Fruit fly (Drosophila melanogaster): ENCODE measurements around the gene CG5639.
A peak's percentile ranks its signal among the peaks of the same experiment; 100 is the strongest.

The CG5639 gene

DNA sequence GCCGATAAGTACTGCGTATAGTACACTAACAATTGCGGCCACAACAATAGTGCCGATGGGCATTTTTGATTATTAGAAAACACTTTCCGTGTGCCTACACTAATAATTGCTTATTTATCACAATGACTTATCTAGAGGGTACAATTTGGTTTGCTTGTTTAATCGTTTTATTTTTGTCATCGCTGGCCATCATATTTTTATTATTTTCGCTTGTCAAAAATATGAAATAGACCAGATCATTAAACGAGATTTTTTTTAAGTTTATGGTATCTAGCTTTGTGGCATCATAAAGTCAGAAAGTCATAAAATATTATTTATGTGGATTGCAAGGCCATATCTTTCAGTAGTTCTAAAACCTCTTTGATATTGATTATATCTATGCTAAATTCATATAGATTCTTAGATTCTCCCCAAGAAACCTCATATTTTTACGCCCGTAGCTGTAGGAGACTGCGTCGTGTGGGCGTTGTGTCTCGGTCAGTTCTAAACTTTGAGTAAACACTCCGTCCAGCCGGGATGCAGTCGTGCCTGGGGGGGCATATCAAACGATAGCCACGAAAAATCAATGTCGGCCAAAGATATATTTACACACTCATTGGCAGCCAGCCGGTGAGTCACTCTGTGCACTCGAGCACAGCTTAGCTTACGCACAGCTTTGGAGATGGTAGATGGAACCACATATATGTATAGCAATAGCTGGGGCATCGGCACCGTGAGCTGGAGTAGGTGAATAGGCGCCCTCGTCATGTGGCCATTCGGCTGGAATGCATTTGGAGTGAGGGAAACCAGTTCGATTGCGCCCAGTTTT, 8.9 kb upstream of the CG5639 start:
- TF ChIP-seq jim (GFP tag; optimal IDR thresholded peaks at IDR 0.05) (no peak), psq (GFP tag; optimal IDR thresholded peaks at IDR 0.05) (peak; percentile 36), dl (GFP tag; optimal IDR thresholded peaks at IDR 0.05; ENCODE audit: insufficient read depth in 1 of 2, partially characterized antibody in 2 of 2) (no peak), CG32264 (GFP tag; optimal IDR thresholded peaks at IDR 0.05) (no peak), Mio (GFP tag; optimal IDR thresholded peaks at IDR 0.05) (no peak), tai (GFP tag; optimal IDR thresholded peaks at IDR 0.05) (no peak), foxo (GFP tag; optimal IDR thresholded peaks at IDR 0.05) (peak in 1 of 2 experiments; percentile 62), Hr78 (GFP tag; optimal IDR thresholded peaks at IDR 0.05) (no peak), Rel (GFP tag; optimal IDR thresholded peaks at IDR 0.05) (no peak), Rel (tag; optimal IDR thresholded peaks at IDR 0.05) (no peak), dmrt93B (GFP tag; optimal IDR thresholded peaks at IDR 0.05) (no peak), brk (GFP tag; optimal IDR thresholded peaks at IDR 0.05) (no peak), Myc (optimal IDR thresholded peaks at IDR 0.05) (no peak), HLH106 (tag; optimal IDR thresholded peaks at IDR 0.05) (peak; percentile 38), GATAd (GFP tag; optimal IDR thresholded peaks at IDR 0.05) (no peak), Abd-B (GFP tag; optimal IDR thresholded peaks at IDR 0.05) (no peak), Dif (GFP tag; optimal IDR thresholded peaks at IDR 0.05; ENCODE audit: partially characterized antibody) (no peak), Dfd (GFP tag; optimal IDR thresholded peaks at IDR 0.05) (no peak), OdsH (GFP tag; optimal IDR thresholded peaks at IDR 0.05) (peak; percentile 49), lola (GFP tag; optimal IDR thresholded peaks at IDR 0.05) (no peak), fru (GFP tag; optimal IDR thresholded peaks at IDR 0.05) (peak; percentile 53), ey (GFP tag; optimal IDR thresholded peaks at IDR 0.05) (no peak), dsf (GFP tag; optimal IDR thresholded peaks at IDR 0.05; ENCODE audit: borderline replicate concordance) (no peak), pan (optimal IDR thresholded peaks at IDR 0.05) (no peak), Hnf4 (GFP tag; optimal IDR thresholded peaks at IDR 0.05) (no peak), sage (GFP tag; optimal IDR thresholded peaks at IDR 0.05) (no peak), woc (GFP tag; optimal IDR thresholded peaks at IDR 0.05) (peak; percentile 8), usp (GFP tag; optimal IDR thresholded peaks at IDR 0.05) (no peak), h (GFP tag; optimal IDR thresholded peaks at IDR 0.05) (peak; percentile 47), Hr83 (GFP tag; optimal IDR thresholded peaks at IDR 0.05; ENCODE audit: poor library complexity, severe bottlenecking) (no peak), br (GFP tag; optimal IDR thresholded peaks at IDR 0.05) (no peak), Jra (GFP tag; optimal IDR thresholded peaks at IDR 0.05) (no peak), sv (GFP tag; optimal IDR thresholded peaks at IDR 0.05) (no peak), rgr (GFP tag; optimal IDR thresholded peaks at IDR 0.05) (peak; percentile 32), Vsx2 (GFP tag; optimal IDR thresholded peaks at IDR 0.05; ENCODE audit: partially characterized antibody) (no peak), N (GFP tag; optimal IDR thresholded peaks at IDR 0.05) (no peak), Sp1 (GFP tag; optimal IDR thresholded peaks at IDR 0.05) (peak; percentile 29), CrebA (GFP tag; optimal IDR thresholded peaks at IDR 0.05; ENCODE audit: borderline replicate concordance) (no peak), CG9705 (GFP tag; optimal IDR thresholded peaks at IDR 0.05) (no peak)

DNA sequence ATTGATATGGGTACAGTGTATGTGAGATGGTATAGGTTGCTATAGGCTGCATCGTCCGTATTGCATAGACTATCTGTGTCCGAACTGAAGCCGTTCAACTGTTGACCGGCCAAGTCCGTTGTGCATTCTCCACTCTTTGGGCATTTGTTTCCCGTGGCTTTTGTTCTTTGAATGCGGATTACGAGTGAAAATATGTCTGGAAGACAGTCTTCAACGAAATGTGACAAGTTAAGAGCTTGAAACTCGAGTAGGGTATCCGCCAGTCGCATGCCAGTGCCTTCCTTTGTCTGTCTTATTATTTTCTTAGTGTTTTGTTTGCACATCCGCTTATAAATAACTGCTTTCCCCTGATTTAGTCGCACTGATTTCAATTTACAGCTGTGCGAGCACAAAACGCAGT, 7.7 kb upstream of the CG5639 start:
- TF ChIP-seq woc (GFP tag; optimal IDR thresholded peaks at IDR 0.05) (no peak), N (GFP tag; optimal IDR thresholded peaks at IDR 0.05) (no peak), dsf (GFP tag; optimal IDR thresholded peaks at IDR 0.05; ENCODE audit: borderline replicate concordance) (no peak), lola (GFP tag; optimal IDR thresholded peaks at IDR 0.05) (no peak), sage (GFP tag; optimal IDR thresholded peaks at IDR 0.05) (no peak), rgr (GFP tag; optimal IDR thresholded peaks at IDR 0.05) (no peak), Hnf4 (GFP tag; optimal IDR thresholded peaks at IDR 0.05) (no peak), h (GFP tag; optimal IDR thresholded peaks at IDR 0.05) (no peak), pan (optimal IDR thresholded peaks at IDR 0.05) (no peak), Jra (GFP tag; optimal IDR thresholded peaks at IDR 0.05) (no peak), br (GFP tag; optimal IDR thresholded peaks at IDR 0.05) (no peak), CG9705 (GFP tag; optimal IDR thresholded peaks at IDR 0.05) (no peak), tai (GFP tag; optimal IDR thresholded peaks at IDR 0.05) (no peak), fru (GFP tag; optimal IDR thresholded peaks at IDR 0.05) (no peak), jim (GFP tag; optimal IDR thresholded peaks at IDR 0.05) (no peak), Sp1 (GFP tag; optimal IDR thresholded peaks at IDR 0.05) (no peak), CG32264 (GFP tag; optimal IDR thresholded peaks at IDR 0.05) (no peak), foxo (GFP tag; optimal IDR thresholded peaks at IDR 0.05) (no peak)

Measured in whole organism, wandering third instar larva.